Fruit fly (Drosophila melanogaster) whole organism, embryonic: ENCODE results near the gene Mics1.

Experiments
- Atf-2 ChIP-seq: fragments of 200-800 bp; sonication (Bioruptor generic); optimal IDR thresholded peaks from 2 replicates; lab custom pipeline; 2016; ENCODE audit warnings: missing biosample characterization, missing genetic modification characterization
- CG10147 ChIP-seq: fragments of 200-800 bp; sonication (Bioruptor generic); optimal IDR thresholded peaks from 2 replicates; lab custom pipeline; 2019; ENCODE audit warnings: missing biosample characterization, mild to moderate bottlenecking, missing genetic modification characterization, moderate library complexity
- CG11504 ChIP-seq: fragments of 200-800 bp; sonication (Bioruptor generic); optimal IDR thresholded peaks from 3 replicates; lab custom pipeline; 2019; ENCODE audit warnings: missing biosample characterization, mild to moderate bottlenecking, missing genetic modification characterization, moderate library complexity
- CG12391 ChIP-seq: fragments of 200-800 bp; sonication (Bioruptor generic); optimal IDR thresholded peaks from 3 replicates; lab custom pipeline; 2018; ENCODE audit warnings: missing biosample characterization, mild to moderate bottlenecking, missing genetic modification characterization, moderate library complexity
- CG13287 ChIP-seq: fragments of 200-800 bp; sonication (Bioruptor generic); IDR thresholded peaks from 2 replicates; pipeline ENCODE4 v1.3.6; 2022; ENCODE audit warnings: missing biosample characterization, missing genetic modification characterization; ENCODE audit not compliant: partially characterized antibody
- CG14441 ChIP-seq: fragments of 200-800 bp; sonication (Bioruptor generic); IDR thresholded peaks from 2 replicates; pipeline ENCODE4 v1.3.6; 2022; ENCODE audit warnings: missing biosample characterization, missing genetic modification characterization
- CG16813 ChIP-seq: fragments of 200-800 bp; sonication (Bioruptor generic); IDR thresholded peaks from 3 replicates; pipeline ENCODE4 v1.3.6; 2022; ENCODE audit warnings: missing biosample characterization, missing genetic modification characterization; ENCODE audit not compliant: partially characterized antibody
- CG17361 ChIP-seq: fragments of 200-800 bp; sonication (Bioruptor generic); IDR thresholded peaks from 3 replicates; pipeline ENCODE4 v1.3.6; 2022; ENCODE audit warnings: missing biosample characterization, missing genetic modification characterization
- CG18476 ChIP-seq: fragments of 200-800 bp; sonication (Bioruptor generic); optimal IDR thresholded peaks from 2 replicates; lab custom pipeline; 2016; ENCODE audit warnings: missing biosample characterization, mild to moderate bottlenecking, missing genetic modification characterization
- CG2120 ChIP-seq: fragments of 200-800 bp; sonication (Bioruptor generic); optimal IDR thresholded peaks from 3 replicates; lab custom pipeline; 2016; ENCODE audit warnings: missing biosample characterization, missing genetic modification characterization
- CG2129 ChIP-seq: fragments of 200-800 bp; sonication (Bioruptor generic); IDR thresholded peaks from 2 replicates; pipeline ENCODE4 v1.3.6; 2022; ENCODE audit warnings: missing biosample characterization, missing genetic modification characterization; ENCODE audit not compliant: partially characterized antibody
- CG2199 ChIP-seq: fragments of 200-800 bp; sonication (Bioruptor generic); IDR thresholded peaks from 3 replicates; pipeline ENCODE4 v1.3.6; 2022; ENCODE audit warnings: missing biosample characterization, missing genetic modification characterization
- CG2202 ChIP-seq: fragments of 200-800 bp; sonication (Bioruptor generic); optimal IDR thresholded peaks from 2 replicates; lab custom pipeline; 2018; ENCODE audit warnings: missing biosample characterization, mild to moderate bottlenecking, missing genetic modification characterization
- CG34422 ChIP-seq: fragments of 200-800 bp; sonication (Bioruptor generic); IDR thresholded peaks from 3 replicates; pipeline ENCODE4 v1.3.6; 2022; ENCODE audit warnings: missing biosample characterization, missing genetic modification characterization
- CG4854 ChIP-seq: fragments of 200-800 bp; sonication (Bioruptor generic); optimal IDR thresholded peaks from 2 replicates; lab custom pipeline; 2016; ENCODE audit warnings: missing biosample characterization, missing genetic modification characterization, inconsistent platforms
- CG5180 ChIP-seq: fragments of 200-800 bp; sonication (Bioruptor generic); optimal IDR thresholded peaks from 3 replicates; lab custom pipeline; 2017; ENCODE audit warnings: missing biosample characterization, missing genetic modification characterization, mild to moderate bottlenecking, moderate library complexity, missing genetic modification reagents
- CG6254 ChIP-seq: fragments of 200-800 bp; sonication (Bioruptor generic); optimal IDR thresholded peaks from 3 replicates; lab custom pipeline; 2017; ENCODE audit warnings: mild to moderate bottlenecking, missing biosample characterization, missing genetic modification reagents, missing genetic modification characterization
- CG6272 ChIP-seq: fragments of 200-800 bp; sonication (Bioruptor generic); IDR thresholded peaks from 2 replicates; pipeline ENCODE4 v1.3.6; 2022; ENCODE audit warnings: missing biosample characterization, missing genetic modification characterization
- CG6791 ChIP-seq: fragments of 200-800 bp; sonication (Bioruptor generic); IDR thresholded peaks from 3 replicates; pipeline ENCODE4 v1.3.6; 2022; ENCODE audit warnings: missing biosample characterization, missing genetic modification characterization; ENCODE audit not compliant: partially characterized antibody
- CG7928 ChIP-seq: fragments of 200-800 bp; sonication (Bioruptor generic); optimal IDR thresholded peaks from 2 replicates; lab custom pipeline; 2017; ENCODE audit warnings: missing biosample characterization, mild to moderate bottlenecking, missing genetic modification characterization
- CG7963 ChIP-seq: fragments of 200-800 bp; sonication (Bioruptor generic); IDR thresholded peaks from 3 replicates; pipeline ENCODE4 v1.3.6; 2022; ENCODE audit warnings: missing biosample characterization, missing genetic modification characterization; ENCODE audit not compliant: partially characterized antibody
- CG7987 ChIP-seq: fragments of 200-800 bp; sonication (Bioruptor generic); optimal IDR thresholded peaks from 2 replicates; lab custom pipeline; 2018; ENCODE audit warnings: missing biosample characterization, mild to moderate bottlenecking, missing genetic modification characterization, moderate library complexity
- CHES-1-like ChIP-seq: fragments of 200-800 bp; sonication (Bioruptor generic); optimal IDR thresholded peaks from 2 replicates; lab custom pipeline; 2016; ENCODE audit warnings: missing biosample characterization, missing genetic modification characterization
- Camta ChIP-seq: fragments of 200-800 bp; sonication (Bioruptor generic); optimal IDR thresholded peaks from 2 replicates; lab custom pipeline; 2016; ENCODE audit warnings: missing biosample characterization, missing genetic modification characterization
- Dek ChIP-seq: fragments of 200-800 bp; sonication (Bioruptor generic); optimal IDR thresholded peaks from 3 replicates; lab custom pipeline; 2019; ENCODE audit warnings: missing biosample characterization, mild to moderate bottlenecking, missing genetic modification characterization, moderate library complexity
- Ets65A ChIP-seq: fragments of 200-800 bp; sonication (Bioruptor generic); peaks from one replicate; lab custom pipeline; 2016; ENCODE audit warnings: missing biosample characterization, missing genetic modification characterization
- Hand ChIP-seq: fragments of 200-800 bp; sonication (Bioruptor generic); optimal IDR thresholded peaks from 2 replicates; lab custom pipeline; 2017; ENCODE audit warnings: mild to moderate bottlenecking, missing biosample characterization, missing genetic modification reagents, missing genetic modification characterization
- MBD-R2 ChIP-seq: fragments of 200-800 bp; sonication (Bioruptor generic); IDR thresholded peaks from 2 replicates; pipeline ENCODE4 v1.3.6; 2022; ENCODE audit warnings: missing biosample characterization, missing genetic modification characterization
- Oli ChIP-seq: fragments of 200-800 bp; sonication (Bioruptor generic); optimal IDR thresholded peaks from 2 replicates; lab custom pipeline; 2018; ENCODE audit warnings: missing biosample characterization, mild to moderate bottlenecking, missing genetic modification characterization, moderate library complexity
- Opbp ChIP-seq: fragments of 200-800 bp; sonication (Bioruptor generic); IDR thresholded peaks from 3 replicates; pipeline ENCODE4 v1.3.6; 2022; ENCODE audit warnings: missing biosample characterization, missing genetic modification characterization; ENCODE audit not compliant: partially characterized antibody
- Ptx1 ChIP-seq: fragments of 200-800 bp; sonication (Bioruptor generic); IDR thresholded peaks from 2 replicates; pipeline ENCODE4 v1.3.6; 2022; ENCODE audit warnings: missing biosample characterization, missing genetic modification characterization
- Vsx1 ChIP-seq: fragments of 200-800 bp; sonication (Bioruptor generic); optimal IDR thresholded peaks from 2 replicates; lab custom pipeline; 2017; ENCODE audit warnings: missing biosample characterization, mild to moderate bottlenecking, missing genetic modification characterization, missing genetic modification reagents
- Xrp1 ChIP-seq: fragments of 200-800 bp; sonication (Bioruptor generic); IDR thresholded peaks from 2 replicates; pipeline ENCODE4 v1.3.6; 2022; ENCODE audit warnings: missing biosample characterization, missing genetic modification characterization
- abd-A ChIP-seq: fragments of 200-800 bp; sonication (Bioruptor generic); optimal IDR thresholded peaks from 3 replicates; lab custom pipeline; 2019; ENCODE audit warnings: missing biosample characterization, mild to moderate bottlenecking, missing genetic modification characterization, moderate library complexity
- ara ChIP-seq: fragments of 200-800 bp; sonication (Bioruptor generic); IDR thresholded peaks from 2 replicates; pipeline ENCODE4 v1.3.6; 2022; ENCODE audit warnings: missing biosample characterization, missing genetic modification characterization
- ato ChIP-seq: fragments of 200-800 bp; sonication (Bioruptor generic); IDR thresholded peaks from 2 replicates; pipeline ENCODE4 v1.3.6; 2022; ENCODE audit warnings: missing biosample characterization, missing genetic modification characterization; ENCODE audit not compliant: partially characterized antibody
- cas ChIP-seq: fragments of 200-800 bp; sonication (Bioruptor generic); IDR thresholded peaks from 2 replicates; pipeline ENCODE4 v1.3.6; 2022; ENCODE audit warnings: missing biosample characterization, missing genetic modification characterization
- crc ChIP-seq: fragments of 200-800 bp; sonication (Bioruptor generic); optimal IDR thresholded peaks from 2 replicates; lab custom pipeline; 2016; ENCODE audit warnings: missing biosample characterization, missing genetic modification characterization
- dimm ChIP-seq: fragments of 200-800 bp; sonication (Bioruptor generic); IDR thresholded peaks from 2 replicates; pipeline ENCODE4 v1.3.6; 2022; ENCODE audit warnings: missing biosample characterization, missing genetic modification characterization
- dpn ChIP-seq, 2 experiments: fragments of 200-800 bp; sonication (Bioruptor generic); optimal IDR thresholded peaks; 3 replicates each; lab custom pipeline; 2016; ENCODE audit warnings: missing biosample characterization in 2 of 2, missing genetic modification characterization in 2 of 2
- gfzf ChIP-seq: fragments of 200-800 bp; sonication (Bioruptor generic); optimal IDR thresholded peaks from 2 replicates; lab custom pipeline; 2016; ENCODE audit warnings: missing biosample characterization, mild to moderate bottlenecking, missing genetic modification characterization, moderate library complexity
- inv ChIP-seq: fragments of 200-800 bp; sonication (Bioruptor generic); IDR thresholded peaks from 2 replicates; pipeline ENCODE4 v1.3.6; 2022; ENCODE audit warnings: missing biosample characterization, missing genetic modification characterization; ENCODE audit not compliant: partially characterized antibody
- mam ChIP-seq: fragments of 200-800 bp; sonication (Bioruptor generic); optimal IDR thresholded peaks from 3 replicates; lab custom pipeline; 2016; ENCODE audit warnings: missing biosample characterization, missing genetic modification characterization
- nerfin-2 ChIP-seq: fragments of 200-800 bp; sonication (Bioruptor generic); IDR thresholded peaks from 2 replicates; pipeline ENCODE4 v1.3.6; 2022; ENCODE audit warnings: missing biosample characterization, missing genetic modification characterization; ENCODE audit not compliant: partially characterized antibody
- onecut ChIP-seq: fragments of 200-800 bp; sonication (Bioruptor generic); IDR thresholded peaks from 2 replicates; pipeline ENCODE4 v1.3.6; 2022; ENCODE audit warnings: missing biosample characterization, missing genetic modification characterization
- salm ChIP-seq: fragments of 200-800 bp; sonication (Bioruptor generic); optimal IDR thresholded peaks from 2 replicates; lab custom pipeline; 2018; ENCODE audit warnings: missing biosample characterization, mild to moderate bottlenecking, missing genetic modification characterization
- sug ChIP-seq: fragments of 200-800 bp; optimal IDR thresholded peaks from 2 replicates; lab custom pipeline; 2019; ENCODE audit warnings: missing biosample characterization, mild to moderate bottlenecking, missing genetic modification characterization, moderate library complexity
- tio ChIP-seq: fragments of 200-800 bp; sonication (Bioruptor generic); optimal IDR thresholded peaks from 2 replicates; lab custom pipeline; 2017; ENCODE audit warnings: missing biosample characterization, missing genetic modification characterization, inconsistent platforms
- unpg ChIP-seq: fragments of 200-800 bp; sonication (Bioruptor generic); optimal IDR thresholded peaks from 3 replicates; lab custom pipeline; 2018; ENCODE audit warnings: missing biosample characterization, mild to moderate bottlenecking, missing genetic modification characterization, moderate library complexity

Gene Mics1

DNA sequence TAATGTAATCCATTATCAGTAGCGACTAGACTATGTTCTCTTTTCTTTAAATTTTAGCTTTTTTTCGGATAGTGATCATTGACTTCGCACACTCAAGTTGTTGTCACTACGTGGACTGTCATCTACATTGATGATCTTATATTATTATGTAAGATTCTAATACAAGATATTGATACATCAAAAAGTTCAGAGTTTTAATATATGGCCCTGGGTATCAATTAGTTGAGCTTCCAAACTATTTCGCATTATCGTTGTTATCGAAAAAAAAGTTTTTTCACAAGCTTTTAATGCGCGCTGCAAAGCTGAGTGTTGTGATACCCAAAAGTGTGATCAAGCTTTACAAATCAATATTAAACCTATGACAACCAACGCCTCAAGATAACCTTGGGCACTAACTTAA lies 10.1 kb downstream of the Mics1 start (continued):
- peak; percentile 54; the same call in 1 of the 3 replicates for TF ChIP-seq CG6791 (GFP tag; lab: Robert Waterston, UW)
- peak; percentile 13 for TF ChIP-seq CG18476 (GFP tag; lab: Kevin White, UChicago)
- TF ChIP-seq Vsx1: no peak
- TF ChIP-seq cas (GFP tag; lab: Robert Waterston, UW): no peak
- peak; percentile 20 for TF ChIP-seq CG10147 (GFP tag; lab: Kevin White, UChicago)
- peak; percentile 30 for TF ChIP-seq Dek
- peak; percentile 45 for TF ChIP-seq CG11504 (tag; lab: Kevin White, UChicago)
- no peak for TF ChIP-seq dimm (GFP tag; lab: Robert Waterston, UW)
- TF ChIP-seq CG16813 (GFP tag; lab: Robert Waterston, UW): peak; percentile 62
- peak; percentile 17; the same call in 1 of the 2 replicates for TF ChIP-seq MBD-R2 (GFP tag; lab: Robert Waterston, UW)
- TF ChIP-seq CG17361: peak; percentile 33; the same call in 2 of the 3 replicates
- no peak for TF ChIP-seq ara
- TF ChIP-seq abd-A (tag; lab: Kevin White, UChicago): no peak
- TF ChIP-seq CG13287 (GFP tag; lab: Robert Waterston, UW): peak; percentile 48; the same call in 1 of the 2 replicates
- peak; percentile 23 for TF ChIP-seq unpg (GFP tag; lab: Kevin White, UChicago)
- 0 out of 3 replicates have a peak, but pooled peaks have one; percentile 14 for TF ChIP-seq CG2199 (GFP tag; lab: Robert Waterston, UW)
- TF ChIP-seq nerfin-2 (GFP tag; lab: Robert Waterston, UW): peak; percentile 78
- TF ChIP-seq gfzf (GFP tag; lab: Kevin White, UChicago): peak; percentile 6
- TF ChIP-seq Oli: peak; percentile 33
- peak; percentile 47 for TF ChIP-seq CG14441 (GFP tag; lab: Robert Waterston, UW)
- peak; percentile 24 for TF ChIP-seq CG2120 (GFP tag; lab: Kevin White, UChicago)
- TF ChIP-seq Atf-2 (GFP tag; lab: Kevin White, UChicago): no peak
- peak; percentile 40 for TF ChIP-seq Ptx1 (GFP tag; lab: Robert Waterston, UW)
- no peak for TF ChIP-seq CG2202
- no peak for TF ChIP-seq CG6254 (GFP tag; lab: Kevin White, UChicago)
- TF ChIP-seq Hand (GFP tag; lab: Kevin White, UChicago): no peak
- TF ChIP-seq sug (tag; lab: Kevin White, UChicago): no peak
- TF ChIP-seq salm (tag; lab: Kevin White, UChicago): no peak
- no peak for TF ChIP-seq CG7987 (GFP tag; lab: Kevin White, UChicago)
- peak; percentile 22 for TF ChIP-seq mam (GFP tag; lab: Kevin White, UChicago)
- TF ChIP-seq CG5180 (GFP tag; lab: Kevin White, UChicago): no peak
- 0 out of 2 replicates have a peak, but pooled peaks have one; percentile 4 for TF ChIP-seq Xrp1 (GFP tag; lab: Robert Waterston, UW)
- peak; percentile 56; the same call in 1 of the 2 replicates for TF ChIP-seq inv (GFP tag; lab: Robert Waterston, UW)
- TF ChIP-seq crc (GFP tag; lab: Kevin White, UChicago): no peak
- TF ChIP-seq ato (GFP tag; lab: Robert Waterston, UW): peak; percentile 65
- peak; percentile 36 for TF ChIP-seq Ets65A
- TF ChIP-seq CG4854 (GFP tag; lab: Kevin White, UChicago): peak; percentile 16
- TF ChIP-seq CG12391: no peak
- peak; percentile 32 for TF ChIP-seq Camta (GFP tag; lab: Kevin White, UChicago)
- TF ChIP-seq Opbp (GFP tag; lab: Robert Waterston, UW): no peak
- TF ChIP-seq CG7963 (GFP tag; lab: Robert Waterston, UW): peak; percentile 67; the same call in 2 of the 3 replicates
- TF ChIP-seq CG6272: no peak
- peak; percentile 83 for TF ChIP-seq onecut (GFP tag; lab: Robert Waterston, UW)
- no peak for TF ChIP-seq tio (GFP tag; lab: Kevin White, UChicago)
- 0 out of 3 replicates have a peak, but pooled peaks have one; percentile 11 for TF ChIP-seq CG34422 (GFP tag; lab: Robert Waterston, UW)
- TF ChIP-seq dpn (GFP tag; optimal IDR thresholded peaks at IDR 0.05; lab: Kevin White, UChicago): peak; percentile 15 to 40
- peak; percentile 9 for TF ChIP-seq CG7928
- TF ChIP-seq CHES-1-like (GFP tag; lab: Kevin White, UChicago): no peak
- TF ChIP-seq CG2129 (GFP tag; lab: Robert Waterston, UW): no peak
